Worm (Caenorhabditis elegans) whole organism, young adult: ENCODE results near the gene Y75B12B.11.
A peak's percentile ranks its signal among the peaks of the same experiment; 100 is the strongest.

ENCODE experiments used
- B0019.2 ChIP-seq: fragments of 200-800 bp; sonication (Bioruptor generic); conservative IDR thresholded peaks from 2 replicates; pipeline ENCODE4 v1.3.6; 2022; ENCODE audit warnings: missing genetic modification reagents, missing genetic modification characterization, missing compliant biosample characterization
- F10E7.11 ChIP-seq: sonication (generic microtip); optimal IDR thresholded peaks from 2 replicates; lab custom pipeline; 2017; ENCODE audit warnings: mild to moderate bottlenecking, missing genetic modification characterization, moderate library complexity, missing compliant biosample characterization
- F23B12.7 ChIP-seq: sonication (generic microtip); optimal IDR thresholded peaks from 2 replicates; lab custom pipeline; 2017; ENCODE audit warnings: missing genetic modification characterization, mild to moderate bottlenecking, missing compliant biosample characterization, antibody characterized with exemption, moderate library complexity; ENCODE audit not compliant: insufficient read depth
- F52B5.7 ChIP-seq: sonication (generic microtip); optimal IDR thresholded peaks from 2 replicates; lab custom pipeline; 2016; ENCODE audit warnings: mild to moderate bottlenecking, missing genetic modification characterization, missing compliant biosample characterization
- K11D2.4 ChIP-seq: fragments of 200-800 bp; sonication (Bioruptor generic); IDR thresholded peaks from 2 replicates; pipeline ENCODE4 v1.3.6; 2022; ENCODE audit warnings: missing genetic modification reagents, missing genetic modification characterization, missing compliant biosample characterization
- K12H6.12 ChIP-seq: fragments of 200-800 bp; sonication (Bioruptor generic); optimal IDR thresholded peaks from 2 replicates; lab custom pipeline; 2018; ENCODE audit warnings: mild to moderate bottlenecking, missing genetic modification characterization, missing compliant biosample characterization
- T26A5.8 ChIP-seq: sonication (generic microtip); optimal IDR thresholded peaks from 2 replicates; lab custom pipeline; 2016; ENCODE audit warnings: missing genetic modification characterization, missing compliant biosample characterization
- Y56A3A.18 ChIP-seq: fragments of 200-800 bp; sonication (Bioruptor generic); IDR thresholded peaks from 2 replicates; pipeline ENCODE4 v1.3.6; 2022; ENCODE audit warnings: missing genetic modification reagents, missing genetic modification characterization, missing compliant biosample characterization
- Y79H2A.3 ChIP-seq: fragments of 200-800 bp; sonication (Bioruptor generic); conservative IDR thresholded peaks from 2 replicates; pipeline ENCODE4 v1.3.6; 2022; ENCODE audit warnings: missing genetic modification reagents, missing genetic modification characterization, missing compliant biosample characterization
- akir-1 ChIP-seq: fragments of 200-800 bp; sonication (Bioruptor generic); optimal IDR thresholded peaks from 2 replicates; lab custom pipeline; 2018; ENCODE audit warnings: mild to moderate bottlenecking, missing genetic modification characterization, moderate library complexity, missing compliant biosample characterization
- ama-1 ChIP-seq, 3 experiments: fragments of 150-350 bp in 1 of 3; sonication (generic microtip) in 2 of 3; optimal IDR thresholded peaks; 2 replicates each; lab custom pipeline; 2014 to 2018; ENCODE audit warnings: missing biosample characterization in 2 of 3, missing genetic modification characterization in 2 of 3, missing genetic modification reagents in 2 of 3
- aptf-2 ChIP-seq: fragments of 200-800 bp; sonication (Bioruptor generic); conservative IDR thresholded peaks from 2 replicates; pipeline ENCODE4 v1.3.6; 2022; ENCODE audit warnings: missing genetic modification reagents, missing genetic modification characterization, missing compliant biosample characterization
- aptf-3 ChIP-seq: fragments of 200-800 bp; sonication (Bioruptor generic); IDR thresholded peaks from 2 replicates; pipeline ENCODE4 v1.3.6; 2022; ENCODE audit warnings: missing genetic modification characterization, missing compliant biosample characterization
- attf-5 ChIP-seq: fragments of 200-800 bp; sonication (Bioruptor generic); optimal IDR thresholded peaks from 2 replicates; lab custom pipeline; 2018; ENCODE audit warnings: mild to moderate bottlenecking, missing genetic modification characterization, missing compliant biosample characterization
- ceh-100 ChIP-seq: fragments of 200-800 bp; sonication (Bioruptor generic); IDR thresholded peaks from 2 replicates; pipeline ENCODE4 v1.3.6; 2022; ENCODE audit warnings: missing genetic modification reagents, missing genetic modification characterization, missing compliant biosample characterization
- ceh-27 ChIP-seq: fragments of 200-800 bp; sonication (Bioruptor generic); optimal IDR thresholded peaks from 2 replicates; lab custom pipeline; 2018; ENCODE audit warnings: mild to moderate bottlenecking, missing genetic modification characterization, moderate library complexity, missing compliant biosample characterization
- ceh-58 ChIP-seq: fragments of 200-800 bp; sonication (Bioruptor generic); IDR thresholded peaks from 2 replicates; pipeline ENCODE4 v1.3.6; 2022; ENCODE audit warnings: missing genetic modification characterization, missing compliant biosample characterization
- ceh-79 ChIP-seq: sonication (generic microtip); optimal IDR thresholded peaks from 2 replicates; lab custom pipeline; 2017; ENCODE audit warnings: mild to moderate bottlenecking, missing genetic modification characterization, missing compliant biosample characterization
- die-1 ChIP-seq: sonication (generic microtip); optimal IDR thresholded peaks from 2 replicates; lab custom pipeline; 2016; ENCODE audit warnings: missing genotype, mild to moderate bottlenecking, missing genetic modification characterization, missing compliant biosample characterization
- dox-1 ChIP-seq: fragments of 200-800 bp; sonication (Bioruptor generic); IDR thresholded peaks from 2 replicates; pipeline ENCODE4 v1.3.6; 2022; ENCODE audit warnings: missing genetic modification reagents, missing genetic modification characterization, missing compliant biosample characterization
- egrh-3 ChIP-seq: fragments of 200-800 bp; sonication (Bioruptor generic); IDR thresholded peaks from 2 replicates; pipeline ENCODE4 v1.3.6; 2022; ENCODE audit warnings: missing genetic modification reagents, missing genetic modification characterization, missing compliant biosample characterization
- hmg-1.2 ChIP-seq: fragments of 200-800 bp; sonication (Bioruptor generic); IDR thresholded peaks from 2 replicates; pipeline ENCODE4 v1.3.6; 2022; ENCODE audit warnings: missing genetic modification reagents, missing genetic modification characterization, missing compliant biosample characterization
- hsf-1 ChIP-seq: fragments of 200-800 bp; sonication (Bioruptor generic); IDR thresholded peaks from 2 replicates; pipeline ENCODE4 v1.3.6; 2022; ENCODE audit warnings: missing genetic modification reagents, missing genetic modification characterization, missing compliant biosample characterization
- let-607 ChIP-seq, 2 experiments: fragments of 200-800 bp in 1 of 2; sonication (Bioruptor generic) in 1 of 2; sonication (generic microtip) in 1 of 2; optimal IDR thresholded peaks; 2 replicates each; lab custom pipeline; 2016 to 2018; ENCODE audit warnings: mild to moderate bottlenecking in 2 of 2, missing compliant biosample characterization in 2 of 2, missing genetic modification characterization in 2 of 2, moderate library complexity in 2 of 2, missing genotype in 1 of 2
- lin-35 ChIP-seq, 3 experiments: fragments of 150-350 bp in 2 of 3; sonication (generic microtip) in 1 of 3; optimal IDR thresholded peaks; 2 replicates each; lab custom pipeline; 2014 to 2018; ENCODE audit warnings: missing biosample characterization in 3 of 3, missing genetic modification characterization in 3 of 3, missing genetic modification reagents in 3 of 3
- lin-54 ChIP-seq: fragments of 200-800 bp; sonication (Bioruptor generic); optimal IDR thresholded peaks from 2 replicates; lab custom pipeline; 2018; ENCODE audit warnings: mild to moderate bottlenecking, missing genetic modification characterization, missing compliant biosample characterization
- lir-1 ChIP-seq: fragments of 200-800 bp; sonication (Bioruptor generic); conservative IDR thresholded peaks from 2 replicates; pipeline ENCODE4 v1.3.6; 2022; ENCODE audit warnings: missing genetic modification reagents, missing genetic modification characterization, missing compliant biosample characterization
- madf-10 ChIP-seq: sonication (generic microtip); optimal IDR thresholded peaks from 2 replicates; lab custom pipeline; 2016; ENCODE audit warnings: mild to moderate bottlenecking, missing genetic modification characterization, missing compliant biosample characterization
- madf-3 ChIP-seq: fragments of 200-800 bp; sonication (Bioruptor generic); IDR thresholded peaks from 2 replicates; pipeline ENCODE4 v1.3.6; 2022; ENCODE audit warnings: missing genetic modification reagents, missing genetic modification characterization, missing compliant biosample characterization
- madf-8 ChIP-seq: fragments of 200-800 bp; sonication (Bioruptor generic); conservative IDR thresholded peaks from 2 replicates; pipeline ENCODE4 v1.3.6; 2022; ENCODE audit warnings: missing genetic modification reagents, missing genetic modification characterization, missing compliant biosample characterization
- mcd-1 ChIP-seq: fragments of 200-800 bp; sonication (Bioruptor generic); IDR thresholded peaks from 2 replicates; pipeline ENCODE4 v1.3.6; 2022; ENCODE audit warnings: missing genetic modification reagents, missing genetic modification characterization, missing compliant biosample characterization
- mel-28 ChIP-seq: sonication (generic microtip); optimal IDR thresholded peaks from 2 replicates; lab custom pipeline; 2016; ENCODE audit warnings: borderline replicate concordance, mild to moderate bottlenecking, missing genetic modification characterization, missing compliant biosample characterization
- mes-4 ChIP-seq: sonication (generic microtip); optimal IDR thresholded peaks from 2 replicates; lab custom pipeline; 2016; ENCODE audit warnings: missing genotype, missing genetic modification characterization, missing compliant biosample characterization
- mxl-1 ChIP-seq: sonication (generic microtip); optimal IDR thresholded peaks from 2 replicates; lab custom pipeline; 2016; ENCODE audit warnings: missing genetic modification characterization, missing compliant biosample characterization
- nhr-120 ChIP-seq: fragments of 200-800 bp; sonication (Bioruptor generic); IDR thresholded peaks from 2 replicates; pipeline ENCODE4 v1.3.6; 2022; ENCODE audit warnings: missing genetic modification characterization, missing compliant biosample characterization
- nhr-80 ChIP-seq: sonication (generic microtip); optimal IDR thresholded peaks from 2 replicates; lab custom pipeline; 2016; ENCODE audit warnings: missing genetic modification characterization, missing compliant biosample characterization
- pbrm-1 ChIP-seq: fragments of 200-800 bp; sonication (Bioruptor generic); IDR thresholded peaks from 2 replicates; pipeline ENCODE4 v1.3.6; 2022; ENCODE audit warnings: missing genetic modification reagents, missing genetic modification characterization, missing compliant biosample characterization
- rec-8 ChIP-seq, 2 experiments: sonication (generic microtip); optimal IDR thresholded peaks; 2 replicates each; lab custom pipeline; 2016; ENCODE audit warnings: mild to moderate bottlenecking in 2 of 2, missing genetic modification characterization in 2 of 2, missing genetic modification reagents in 2 of 2, missing genotype in 2 of 2, missing biosample characterization in 1 of 2, missing compliant biosample characterization in 1 of 2, moderate library complexity in 1 of 2
- sea-2 ChIP-seq: fragments of 200-800 bp; sonication (Bioruptor generic); IDR thresholded peaks from 2 replicates; pipeline ENCODE4 v1.3.6; 2022; ENCODE audit warnings: missing genetic modification characterization, missing compliant biosample characterization
- snpc-1.1 ChIP-seq: sonication (generic microtip); optimal IDR thresholded peaks from 2 replicates; lab custom pipeline; 2017; ENCODE audit warnings: missing genetic modification characterization, mild to moderate bottlenecking, missing compliant biosample characterization, antibody characterized with exemption, moderate library complexity, missing genotype, missing genetic modification reagents; ENCODE audit not compliant: insufficient read depth
- snpc-3.4 ChIP-seq: sonication (generic microtip); optimal IDR thresholded peaks from 2 replicates; lab custom pipeline; 2017; ENCODE audit warnings: missing genetic modification characterization, mild to moderate bottlenecking, missing compliant biosample characterization, antibody characterized with exemption, moderate library complexity, missing genotype, missing genetic modification reagents
- snpc-4 ChIP-seq, 5 experiments: fragments of 150-350 bp in 1 of 5; sonication (generic microtip) in 4 of 5; optimal IDR thresholded peaks; 2 replicates each; lab custom pipeline; 2014 to 2018; ENCODE audit warnings: missing genetic modification characterization in 5 of 5, missing biosample characterization in 3 of 5, antibody characterized with exemption in 2 of 5, mild to moderate bottlenecking in 2 of 5, missing compliant biosample characterization in 2 of 5, missing genotype in 2 of 5, moderate library complexity in 2 of 5, missing genetic modification reagents in 1 of 5
- somi-1 ChIP-seq: fragments of 200-800 bp; sonication (Bioruptor generic); optimal IDR thresholded peaks from 2 replicates; lab custom pipeline; 2018; ENCODE audit warnings: mild to moderate bottlenecking, missing genetic modification characterization, missing compliant biosample characterization
- zfh-2 ChIP-seq: fragments of 200-800 bp; sonication (Bioruptor generic); conservative IDR thresholded peaks from 2 replicates; pipeline ENCODE4 v1.3.6; 2022; ENCODE audit warnings: missing genetic modification reagents, missing genetic modification characterization, missing compliant biosample characterization
- ztf-6 ChIP-seq: fragments of 200-800 bp; sonication (Bioruptor generic); IDR thresholded peaks from 2 replicates; pipeline ENCODE4 v1.3.6; 2022; ENCODE audit warnings: missing genetic modification reagents, missing genetic modification characterization, missing compliant biosample characterization

Y75B12B.11 gene

ce11 chrV:15143798-15144197 lies 47.3 kb upstream of the Y75B12B.11 start, which contains the start of gene K08F9.4:
Gene K08F9.4 (plus strand): TSS chrV:15144019.
- TF ChIP-seq ztf-6 (GFP tag; lab: Robert Waterston, UW) (no peak), zfh-2 (GFP tag; lab: Robert Waterston, UW) (no peak), B0019.2 (GFP tag; lab: Robert Waterston, UW) (no peak), die-1 (tag; lab: Kevin White, UChicago) (no peak), nhr-80 (tag; lab: Kevin White, UChicago) (no peak), ceh-79 (tag; lab: Kevin White, UChicago) (no peak), pbrm-1 (no peak), mel-28 (no peak), let-607 (tag; optimal IDR thresholded peaks at IDR 0.05; lab: Kevin White, UChicago) (no peak), Y56A3A.18 (GFP tag; lab: Robert Waterston, UW) (no peak), madf-3 (no peak), lin-54 (GFP tag; lab: Kevin White, UChicago) (peak; percentile 8), ama-1 (optimal IDR thresholded peaks at IDR 0.05; lab: Kevin White, UChicago) (no peak), ama-1 (GFP tag; optimal IDR thresholded peaks at IDR 0.05; lab: Kevin White, UChicago) (no peak), lir-1 (GFP tag; lab: Robert Waterston, UW) (no peak), ceh-100 (GFP tag; lab: Robert Waterston, UW) (peak; percentile 88), dox-1 (no peak), K11D2.4 (GFP tag; lab: Robert Waterston, UW) (no peak), F23B12.7 (tag; lab: Kevin White, UChicago) (no peak), sea-2 (no peak), akir-1 (no peak), aptf-2 (GFP tag; lab: Robert Waterston, UW) (no peak), mxl-1 (tag; lab: Kevin White, UChicago) (no peak), ceh-27 (no peak), hsf-1 (GFP tag; lab: Robert Waterston, UW) (no peak), egrh-3 (GFP tag; lab: Robert Waterston, UW) (no peak), snpc-1.1 (tag; lab: Kevin White, UChicago) (no peak), Y79H2A.3 (GFP tag; lab: Robert Waterston, UW) (no peak), attf-5 (peak; percentile 1), snpc-4 (GFP tag; optimal IDR thresholded peaks at IDR 0.05; lab: Kevin White, UChicago) (no peak), snpc-4 (tag; optimal IDR thresholded peaks at IDR 0.05; lab: Kevin White, UChicago) (peak in 1 of 4 experiments; percentile 7), lin-35 (GFP tag; optimal IDR thresholded peaks at IDR 0.05; lab: Kevin White, UChicago) (no peak), T26A5.8 (tag; lab: Kevin White, UChicago) (no peak), rec-8 (tag; optimal IDR thresholded peaks at IDR 0.05; lab: Kevin White, UChicago) (no peak), hmg-1.2 (GFP tag; lab: Robert Waterston, UW) (peak; percentile 92), snpc-3.4 (tag; lab: Kevin White, UChicago) (no peak), aptf-3 (GFP tag; lab: Robert Waterston, UW) (no peak), K12H6.12 (tag; lab: Kevin White, UChicago) (no peak), F10E7.11 (no peak), nhr-120 (GFP tag; lab: Robert Waterston, UW) (no peak), ceh-58 (no peak), somi-1 (GFP tag; lab: Kevin White, UChicago) (no peak), madf-8 (GFP tag; lab: Robert Waterston, UW) (no peak), madf-10 (tag; lab: Kevin White, UChicago) (no peak), mcd-1 (peak; percentile 86), mes-4 (tag; lab: Kevin White, UChicago) (no peak), F52B5.7 (tag; lab: Kevin White, UChicago) (no peak)
